Fruit fly (Drosophila melanogaster) whole organism, embryonic: Measurements from ENCODE around the gene Dop1R2.

Experiments used
- Atf3 ChIP-seq: fragments of 200-800 bp; sonication (Bioruptor generic); optimal IDR thresholded peaks from 3 replicates; lab custom pipeline; 2016; ENCODE audit warnings: missing biosample characterization, missing genetic modification characterization
- CG11085 ChIP-seq: fragments of 200-800 bp; sonication (Bioruptor generic); IDR thresholded peaks from 2 replicates; pipeline ENCODE4 v1.3.6; 2022; ENCODE audit warnings: missing biosample characterization, missing genetic modification characterization
- CG13894 ChIP-seq: fragments of 200-800 bp; sonication (Bioruptor generic); optimal IDR thresholded peaks from 3 replicates; lab custom pipeline; 2018; ENCODE audit warnings: missing biosample characterization, mild to moderate bottlenecking, missing genetic modification characterization, moderate library complexity
- CG15601 ChIP-seq: fragments of 200-800 bp; sonication (Bioruptor generic); optimal IDR thresholded peaks from 3 replicates; lab custom pipeline; 2019; ENCODE audit warnings: missing biosample characterization, mild to moderate bottlenecking, missing genetic modification characterization, moderate library complexity
- CG1602 ChIP-seq: fragments of 200-800 bp; sonication (Bioruptor generic); optimal IDR thresholded peaks from 3 replicates; lab custom pipeline; 2016; ENCODE audit warnings: missing biosample characterization, missing genetic modification characterization
- CG17328 ChIP-seq: fragments of 200-800 bp; sonication (Bioruptor generic); IDR thresholded peaks from 2 replicates; pipeline ENCODE4 v1.3.6; 2022; ENCODE audit warnings: missing biosample characterization, missing genetic modification characterization
- CG17612 ChIP-seq: fragments of 200-800 bp; sonication (Bioruptor generic); IDR thresholded peaks from 2 replicates; pipeline ENCODE4 v1.3.6; 2022; ENCODE audit warnings: missing biosample characterization, missing genetic modification characterization
- CG2116 ChIP-seq: fragments of 200-800 bp; sonication (Bioruptor generic); optimal IDR thresholded peaks from 3 replicates; lab custom pipeline; 2018; ENCODE audit warnings: missing biosample characterization, mild to moderate bottlenecking, missing genetic modification characterization
- CG3163 ChIP-seq: fragments of 200-800 bp; sonication (Bioruptor generic); optimal IDR thresholded peaks from 3 replicates; lab custom pipeline; 2016; ENCODE audit warnings: missing biosample characterization, missing genetic modification characterization
- CG32532 ChIP-seq: fragments of 200-800 bp; sonication (Bioruptor generic); IDR thresholded peaks from 2 replicates; pipeline ENCODE4 v1.3.6; 2022; ENCODE audit warnings: missing biosample characterization, missing genetic modification characterization
- CG33557 ChIP-seq: fragments of 200-800 bp; sonication (Bioruptor generic); optimal IDR thresholded peaks from 2 replicates; lab custom pipeline; 2019; ENCODE audit warnings: missing biosample characterization, mild to moderate bottlenecking, missing genetic modification characterization, moderate library complexity
- CG34224 ChIP-seq: fragments of 200-800 bp; sonication (Bioruptor generic); IDR thresholded peaks from 3 replicates; pipeline ENCODE4 v1.3.6; 2022; ENCODE audit warnings: missing biosample characterization, missing genetic modification characterization; ENCODE audit not compliant: partially characterized antibody
- CG43689 ChIP-seq: fragments of 200-800 bp; sonication (Bioruptor generic); IDR thresholded peaks from 2 replicates; pipeline ENCODE4 v1.3.6; 2022; ENCODE audit warnings: missing biosample characterization, missing genetic modification characterization
- CG8281 ChIP-seq: fragments of 200-800 bp; sonication (Bioruptor generic); optimal IDR thresholded peaks from 2 replicates; lab custom pipeline; 2018; ENCODE audit warnings: missing biosample characterization, mild to moderate bottlenecking, missing genetic modification characterization, moderate library complexity
- CG8924 ChIP-seq: fragments of 200-800 bp; optimal IDR thresholded peaks from 3 replicates; lab custom pipeline; 2019; ENCODE audit warnings: missing biosample characterization, mild to moderate bottlenecking, missing genetic modification characterization, moderate library complexity
- CG9727 ChIP-seq: fragments of 200-800 bp; sonication (Bioruptor generic); optimal IDR thresholded peaks from 3 replicates; lab custom pipeline; 2017; ENCODE audit warnings: missing biosample characterization, mild to moderate bottlenecking, missing genetic modification characterization
- CG9817 ChIP-seq: fragments of 200-800 bp; sonication (Bioruptor generic); optimal IDR thresholded peaks from 2 replicates; lab custom pipeline; 2018; ENCODE audit warnings: missing biosample characterization, mild to moderate bottlenecking, missing genetic modification characterization, moderate library complexity
- Doc3 ChIP-seq: fragments of 200-800 bp; sonication (Bioruptor generic); IDR thresholded peaks from 3 replicates; pipeline ENCODE4 v1.3.6; 2022; ENCODE audit warnings: missing biosample characterization, missing genetic modification characterization; ENCODE audit not compliant: partially characterized antibody
- E2f2 ChIP-seq: fragments of 200-800 bp; sonication (Bioruptor generic); IDR thresholded peaks from 2 replicates; pipeline ENCODE4 v1.3.6; 2022; ENCODE audit warnings: missing biosample characterization, missing genetic modification characterization
- Fer2 ChIP-seq: fragments of 200-800 bp; sonication (Bioruptor generic); optimal IDR thresholded peaks from 2 replicates; lab custom pipeline; 2018; ENCODE audit warnings: missing biosample characterization, mild to moderate bottlenecking, missing genetic modification characterization, moderate library complexity
- Hr51 ChIP-seq, 2 experiments: fragments of 200-800 bp; sonication (Bioruptor generic); optimal IDR thresholded peaks; 2 replicates in 1 of 2; 3 replicates in 1 of 2; lab custom pipeline; 2016 to 2018; ENCODE audit warnings: missing biosample characterization in 2 of 2, missing genetic modification characterization in 2 of 2, mild to moderate bottlenecking in 1 of 2, moderate library complexity in 1 of 2
- Hr78 ChIP-seq, 2 experiments: fragments of 200-800 bp in 1 of 2; fragments of >200 bp in 1 of 2; sonication (Bioruptor generic) in 1 of 2; optimal IDR thresholded peaks; 2 replicates each; lab custom pipeline; 2017 to 2019; ENCODE audit warnings: missing biosample characterization in 2 of 2, missing genetic modification characterization in 2 of 2, mild to moderate bottlenecking in 1 of 2, moderate library complexity in 1 of 2
- Kr ChIP-seq: fragments of 200-800 bp; sonication (Bioruptor generic); optimal IDR thresholded peaks from 2 replicates; lab custom pipeline; 2017; ENCODE audit warnings: missing biosample characterization, mild to moderate bottlenecking, missing genetic modification characterization
- Optix ChIP-seq: fragments of 200-800 bp; sonication (Bioruptor generic); IDR thresholded peaks from 3 replicates; pipeline ENCODE4 v1.3.6; 2022; ENCODE audit warnings: missing biosample characterization, missing genetic modification characterization
- Side ChIP-seq: fragments of 200-800 bp; sonication (Bioruptor generic); optimal IDR thresholded peaks from 2 replicates; lab custom pipeline; 2016; ENCODE audit warnings: missing biosample characterization, missing genetic modification characterization
- ara ChIP-seq: fragments of 200-800 bp; sonication (Bioruptor generic); IDR thresholded peaks from 2 replicates; pipeline ENCODE4 v1.3.6; 2022; ENCODE audit warnings: missing biosample characterization, missing genetic modification characterization
- ase ChIP-seq: fragments of 200-800 bp; sonication (Bioruptor generic); IDR thresholded peaks from 3 replicates; pipeline ENCODE4 v1.3.6; 2022; ENCODE audit warnings: missing biosample characterization, missing genetic modification characterization
- dm ChIP-seq: fragments of 200-800 bp; sonication (Bioruptor generic); optimal IDR thresholded peaks from 3 replicates; lab custom pipeline; 2016; ENCODE audit warnings: missing biosample characterization, missing genetic modification characterization
- ems ChIP-seq: fragments of 200-800 bp; sonication (Bioruptor generic); optimal IDR thresholded peaks from 3 replicates; lab custom pipeline; 2016; ENCODE audit warnings: missing biosample characterization, missing genetic modification characterization
- fd96Cb ChIP-seq: fragments of 200-800 bp; sonication (Bioruptor generic); optimal IDR thresholded peaks from 2 replicates; lab custom pipeline; 2018; ENCODE audit warnings: missing biosample characterization, mild to moderate bottlenecking, missing genetic modification characterization, moderate library complexity
- gcm ChIP-seq: fragments of 200-800 bp; sonication (Bioruptor generic); optimal IDR thresholded peaks from 2 replicates; lab custom pipeline; 2019; ENCODE audit warnings: missing biosample characterization, mild to moderate bottlenecking, missing genetic modification characterization, moderate library complexity
- jumu ChIP-seq: fragments of 200-800 bp; sonication (Bioruptor generic); optimal IDR thresholded peaks from 3 replicates; lab custom pipeline; 2016; ENCODE audit warnings: missing biosample characterization, missing genetic modification characterization
- ranshi ChIP-seq: fragments of 200-800 bp; sonication (Bioruptor generic); IDR thresholded peaks from 2 replicates; pipeline ENCODE4 v1.3.6; 2022; ENCODE audit warnings: missing biosample characterization, missing genetic modification characterization
- sens ChIP-seq: fragments of 200-800 bp; sonication (Bioruptor generic); peaks from one replicate; lab custom pipeline; 2016; ENCODE audit warnings: missing biosample characterization, missing genetic modification characterization
- slbo ChIP-seq: fragments of 200-800 bp; sonication (Bioruptor generic); IDR thresholded peaks from 2 replicates; pipeline ENCODE4 v1.3.6; 2022; ENCODE audit warnings: missing biosample characterization, missing genetic modification characterization
- sob ChIP-seq: fragments of 200-800 bp; sonication (Bioruptor generic); IDR thresholded peaks from 2 replicates; pipeline ENCODE4 v1.3.6; 2022; ENCODE audit warnings: missing biosample characterization, missing genetic modification characterization
- tll ChIP-seq, 2 experiments: fragments of 200-800 bp in 1 of 2; fragments of >200 bp in 1 of 2; sonication (Bioruptor generic) in 1 of 2; optimal IDR thresholded peaks; 2 replicates each; lab custom pipeline; 2017 to 2019; ENCODE audit warnings: missing biosample characterization in 2 of 2, missing genetic modification characterization in 2 of 2, mild to moderate bottlenecking in 1 of 2, moderate library complexity in 1 of 2
- vfl ChIP-seq: fragments of 200-800 bp; sonication (Bioruptor generic); optimal IDR thresholded peaks from 2 replicates; lab custom pipeline; 2016; ENCODE audit warnings: missing biosample characterization, missing genetic modification characterization

The Dop1R2 gene

dm6 chr3R:29591481-29592138 is 68.2 kb downstream of the Dop1R2 start, which contains the start of gene alph (continued):
- TF ChIP-seq CG17612 (GFP tag; lab: Robert Waterston, UW) (no peak), CG15601 (tag; lab: Kevin White, UChicago) (peak; percentile 10), jumu (GFP tag; lab: Kevin White, UChicago) (peak; percentile 16), CG2116 (GFP tag; lab: Kevin White, UChicago) (peak; percentile 94), dm (GFP tag; lab: Kevin White, UChicago) (peak; percentile 64), Kr (GFP tag; lab: Kevin White, UChicago) (no peak), Doc3 (GFP tag; lab: Robert Waterston, UW) (peak; percentile 92), CG9817 (tag; lab: Kevin White, UChicago) (no peak), CG3163 (peak; percentile 25), ara (GFP tag; lab: Robert Waterston, UW) (0 out of 2 replicates have a peak, but pooled peaks have one; percentile 15), CG8924 (tag; lab: Kevin White, UChicago) (peak; percentile 25), ems (GFP tag; lab: Kevin White, UChicago) (peak; percentile 64), CG1602 (GFP tag; lab: Kevin White, UChicago) (peak; percentile 8), CG13894 (no peak), Fer2 (tag; lab: Kevin White, UChicago) (no peak), E2f2 (GFP tag; lab: Robert Waterston, UW) (0 out of 2 replicates have a peak, but pooled peaks have one; percentile 25), sob (GFP tag; lab: Robert Waterston, UW) (peak; percentile 54), CG9727 (GFP tag; lab: Kevin White, UChicago) (peak; percentile 15), CG32532 (GFP tag; lab: Robert Waterston, UW) (peak; percentile 51), Hr51 (GFP tag; optimal IDR thresholded peaks at IDR 0.05; lab: Kevin White, UChicago) (peak; percentile 19 to 33), Atf3 (GFP tag; lab: Kevin White, UChicago) (peak; percentile 37), vfl (GFP tag; lab: Kevin White, UChicago) (peak; percentile 9), CG33557 (GFP tag; lab: Kevin White, UChicago) (peak; percentile 6), fd96Cb (tag; lab: Kevin White, UChicago) (peak; percentile 8), CG34224 (peak; percentile 93), CG17328 (GFP tag; lab: Robert Waterston, UW) (0 out of 2 replicates have a peak, but pooled peaks have one; percentile 15), Side (peak; percentile 5), ranshi (GFP tag; lab: Robert Waterston, UW) (0 out of 2 replicates have a peak, but pooled peaks have one; percentile 14), tll (GFP tag; optimal IDR thresholded peaks at IDR 0.05; lab: Kevin White, UChicago) (peak in 1 of 2 experiments; percentile 6), CG43689 (GFP tag; lab: Robert Waterston, UW) (no peak), ase (no peak), slbo (GFP tag; lab: Robert Waterston, UW) (peak; percentile 53), gcm (no peak)
- TF ChIP-seq, all 482 proteins: peak for 224

- peak; percentile 35 for TF ChIP-seq CG8281 (tag; lab: Kevin White, UChicago)
- TF ChIP-seq sens (GFP tag; lab: Kevin White, UChicago): no peak
Observed at dm6 chr3R:29590806-29591205, 69.0 kb downstream of the Dop1R2 start, which contains the start of gene CG31041. Gene CG31041 (minus strand): TSS chr3R:29590906.

dm6 chr3R:29589662-29590061 is 70.1 kb downstream of the Dop1R2 start, which contains the start of gene CG11470:
Gene CG11470 (minus strand): TSS chr3R:29589762.
- TF ChIP-seq Hr78 (GFP tag; optimal IDR thresholded peaks at IDR 0.05; lab: Kevin White, UChicago) (no peak), Optix (GFP tag; lab: Robert Waterston, UW) (0 out of 3 replicates have a peak, but pooled peaks have one; percentile 9), CG11085 (GFP tag; lab: Robert Waterston, UW) (no peak)
- TF ChIP-seq, all 482 proteins: peak for 1
